Fruit fly (Drosophila melanogaster) whole organism, embryonic: ENCODE measurements around the gene Duox.

Source experiments
- CG11723 ChIP-seq: fragments of 200-800 bp; sonication (Bioruptor generic); optimal IDR thresholded peaks from 2 replicates; lab custom pipeline; 2017; ENCODE audit warnings: missing biosample characterization, mild to moderate bottlenecking, missing genetic modification characterization
- CG13894 ChIP-seq: fragments of 200-800 bp; sonication (Bioruptor generic); optimal IDR thresholded peaks from 3 replicates; lab custom pipeline; 2018; ENCODE audit warnings: missing biosample characterization, mild to moderate bottlenecking, missing genetic modification characterization, moderate library complexity
- CG16813 ChIP-seq: fragments of 200-800 bp; sonication (Bioruptor generic); IDR thresholded peaks from 3 replicates; pipeline ENCODE4 v1.3.6; 2022; ENCODE audit warnings: missing biosample characterization, missing genetic modification characterization; ENCODE audit not compliant: partially characterized antibody
- CG3726 ChIP-seq: fragments of 200-800 bp; sonication (Bioruptor generic); IDR thresholded peaks from 3 replicates; pipeline ENCODE4, ENCODE4 v1.3.6; 2022; ENCODE audit warnings: missing biosample characterization, missing genetic modification characterization
- CG5180 ChIP-seq: fragments of 200-800 bp; sonication (Bioruptor generic); optimal IDR thresholded peaks from 3 replicates; lab custom pipeline; 2017; ENCODE audit warnings: missing biosample characterization, missing genetic modification characterization, mild to moderate bottlenecking, moderate library complexity, missing genetic modification reagents
- CG6791 ChIP-seq: fragments of 200-800 bp; sonication (Bioruptor generic); IDR thresholded peaks from 3 replicates; pipeline ENCODE4 v1.3.6; 2022; ENCODE audit warnings: missing biosample characterization, missing genetic modification characterization; ENCODE audit not compliant: partially characterized antibody
- Lpt ChIP-seq: fragments of >200 bp; optimal IDR thresholded peaks from 2 replicates; lab custom pipeline; 2018; ENCODE audit warnings: missing biosample characterization, missing genetic modification characterization
- Optix ChIP-seq: fragments of 200-800 bp; sonication (Bioruptor generic); IDR thresholded peaks from 3 replicates; pipeline ENCODE4 v1.3.6; 2022; ENCODE audit warnings: missing biosample characterization, missing genetic modification characterization
- eyg ChIP-seq: fragments of 200-800 bp; sonication (Bioruptor generic); optimal IDR thresholded peaks from 3 replicates; lab custom pipeline; 2016; ENCODE audit warnings: missing biosample characterization, missing genetic modification characterization
- kay ChIP-seq: fragments of 200-800 bp; sonication (Bioruptor generic); optimal IDR thresholded peaks from 2 replicates; lab custom pipeline; 2016; ENCODE audit warnings: missing biosample characterization, missing genetic modification characterization
- psq ChIP-seq: fragments of 200-800 bp; sonication (Bioruptor generic); optimal IDR thresholded peaks from 2 replicates; lab custom pipeline; 2017; ENCODE audit warnings: missing biosample characterization, missing genetic modification characterization
- scrt ChIP-seq: fragments of 200-800 bp; sonication (Bioruptor generic); optimal IDR thresholded peaks from 2 replicates; lab custom pipeline; 2018; ENCODE audit warnings: missing biosample characterization, mild to moderate bottlenecking, missing genetic modification characterization, moderate library complexity
- stc ChIP-seq: fragments of 200-800 bp; sonication (Bioruptor generic); IDR thresholded peaks from 2 replicates; pipeline ENCODE4 v1.3.6; 2022; ENCODE audit warnings: missing biosample characterization, missing genetic modification characterization
- usp ChIP-seq: fragments of >200 bp; optimal IDR thresholded peaks from 2 replicates; lab custom pipeline; 2017; ENCODE audit warnings: missing biosample characterization, missing genetic modification characterization

- TF ChIP-seq kay (GFP tag; lab: Kevin White, UChicago) (no peak), CG3726 (GFP tag; lab: Robert Waterston, UW) (no peak), usp (GFP tag; lab: Kevin White, UChicago) (no peak), psq (no peak), CG5180 (no peak), CG13894 (tag; lab: Kevin White, UChicago) (no peak), scrt (no peak), Lpt (GFP tag; lab: Kevin White, UChicago) (no peak), stc (GFP tag; lab: Robert Waterston, UW) (no peak), eyg (GFP tag; lab: Kevin White, UChicago) (no peak), CG16813 (no peak), CG6791 (GFP tag; lab: Robert Waterston, UW) (no peak), CG11723 (GFP tag; lab: Kevin White, UChicago) (no peak), Optix (no peak)
Observed at dm6 chr2L:2869008-2869702, 39.1 kb upstream of the Duox start, which contains the start of gene CG8813.
